Fruit fly (Drosophila melanogaster): ENCODE measurements around the gene Bmcp.

Bmcp gene

dm6 chr3L:11751005-11751404 is 30.3 kb downstream of the Bmcp start, which contains the start of gene Gr68a:
Gene Gr68a (plus strand): TSS chr3L:11751305.
- TF ChIP-seq CG17801 (GFP tag; optimal IDR thresholded peaks at IDR 0.05; ENCODE audit: partially characterized antibody), result no peak

- no peak for TF ChIP-seq CG17801 (GFP tag; optimal IDR thresholded peaks at IDR 0.05; ENCODE audit: partially characterized antibody)
Measured at dm6 chr3L:11764930-11765329, 44.2 kb downstream of the Bmcp start.

dm6 chr3L:11765695-11766232 is 45.0 kb downstream of the Bmcp start, which contains the start of gene loaf:
Gene loaf (minus strand): TSS chr3L:11766182.
- TF ChIP-seq CG17801 (GFP tag; optimal IDR thresholded peaks at IDR 0.05; ENCODE audit: partially characterized antibody), result no peak

- no peak for TF ChIP-seq CG17801 (GFP tag; optimal IDR thresholded peaks at IDR 0.05; ENCODE audit: partially characterized antibody)
Measured at dm6 chr3L:11766563-11766962, 45.8 kb downstream of the Bmcp start.

- TF ChIP-seq CG17801 (GFP tag; optimal IDR thresholded peaks at IDR 0.05; ENCODE audit: partially characterized antibody), result no peak
Measured at dm6 chr3L:11772057-11772456, 51.3 kb downstream of the Bmcp start, which contains the start of gene Muc68D. Gene Muc68D (minus strand): TSS chr3L:11772157.

- no peak for TF ChIP-seq CG17801 (GFP tag; optimal IDR thresholded peaks at IDR 0.05; ENCODE audit: partially characterized antibody)
Measured at dm6 chr3L:11772608-11773017, 51.9 kb downstream of the Bmcp start.

- TF ChIP-seq CG17801 (GFP tag; optimal IDR thresholded peaks at IDR 0.05; ENCODE audit: partially characterized antibody), result no peak
Measured at dm6 chr3L:11773796-11774195, 53.1 kb downstream of the Bmcp start.

- no peak for TF ChIP-seq CG17801 (GFP tag; optimal IDR thresholded peaks at IDR 0.05; ENCODE audit: partially characterized antibody)
Measured at dm6 chr3L:11774401-11774800, 53.7 kb downstream of the Bmcp start, which contains the start of gene Tim13. Gene Tim13 (minus strand): TSS chr3L:11774501.

dm6 chr3L:11776731-11777130 is 56.0 kb downstream of the Bmcp start, which contains the start of gene CG14131:
Gene CG14131 (plus strand): TSS chr3L:11777073.
- no peak for TF ChIP-seq CG17801 (GFP tag; optimal IDR thresholded peaks at IDR 0.05; ENCODE audit: partially characterized antibody)

- peak; percentile 23 for TF ChIP-seq CG17801 (GFP tag; optimal IDR thresholded peaks at IDR 0.05; ENCODE audit: partially characterized antibody)
Measured at dm6 chr3L:11777348-11777958, 56.7 kb downstream of the Bmcp start.

All from ovary, adult (tissue).